Fruit fly (Drosophila melanogaster): Measurements from ENCODE around the gene ogre.

Gene ogre

DNA sequence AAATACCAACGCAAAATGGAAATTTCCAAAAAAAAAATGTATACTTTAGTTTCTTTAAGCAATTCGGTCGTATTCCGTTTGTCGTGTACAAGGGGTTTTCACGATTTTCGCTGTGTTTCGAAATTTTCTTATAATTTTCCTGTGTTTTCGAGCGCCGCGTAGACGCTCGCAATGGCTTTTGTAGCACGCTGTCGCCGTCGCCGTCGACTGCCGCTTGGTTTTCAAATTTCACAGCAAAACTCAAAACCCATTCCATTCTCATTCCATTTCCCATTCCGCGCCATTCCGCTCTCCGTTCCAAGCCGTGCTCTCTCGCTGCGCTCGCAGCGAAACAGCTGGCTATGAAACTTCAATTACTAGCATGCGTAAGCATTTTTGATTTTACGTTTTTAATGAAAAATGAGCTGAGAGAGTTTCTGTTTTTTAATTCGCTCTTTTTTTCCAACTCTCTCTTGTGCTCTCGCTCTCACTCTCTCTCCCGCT is 9.6 kb downstream of the ogre start (continued):
- TF ChIP-seq CG2120 (GFP tag; optimal IDR thresholded peaks at IDR 0.05) (peak; percentile 15), D19B (GFP tag; optimal IDR thresholded peaks at IDR 0.05) (no peak), CG17802 (tag; optimal IDR thresholded peaks at IDR 0.05) (no peak), row (GFP tag; IDR thresholded peaks at IDR 0.05) (peak; percentile 38; the same call in 2 of the 3 replicates), CG32532 (GFP tag; IDR thresholded peaks at IDR 0.05) (no peak), CG1603 (tag; optimal IDR thresholded peaks at IDR 0.05) (no peak), sens (GFP tag) (peak; percentile 90), nau (GFP tag; optimal IDR thresholded peaks at IDR 0.05) (no peak), B-H1 (GFP tag; IDR thresholded peaks at IDR 0.05) (no peak), CG12299 (tag; optimal IDR thresholded peaks at IDR 0.05) (no peak), CG10959 (GFP tag; IDR thresholded peaks at IDR 0.05) (no peak), CG11560 (tag; IDR thresholded peaks at IDR 0.05) (no peak), CG32772 (GFP tag; IDR thresholded peaks at IDR 0.05) (no peak), CG6791 (GFP tag; IDR thresholded peaks at IDR 0.05; ENCODE audit: partially characterized antibody) (0 out of 3 replicates have a peak, but pooled peaks have one; percentile 33), CG30403 (GFP tag; optimal IDR thresholded peaks at IDR 0.05) (no peak), slbo (GFP tag; IDR thresholded peaks at IDR 0.05) (peak; percentile 52; the same call in 1 of the 2 replicates), CG17328 (GFP tag; IDR thresholded peaks at IDR 0.05) (0 out of 2 replicates have a peak, but pooled peaks have one; percentile 14), CG17568 (GFP tag; optimal IDR thresholded peaks at IDR 0.05) (no peak), z (GFP tag; IDR thresholded peaks at IDR 0.05) (peak; percentile 41; the same call in 1 of the 3 replicates), Awh (GFP tag; IDR thresholded peaks at IDR 0.05) (no peak), CG15479 (GFP tag; optimal IDR thresholded peaks at IDR 0.05) (no peak), CG34376 (GFP tag; optimal IDR thresholded peaks at IDR 0.05) (peak; percentile 2), lab (GFP tag; optimal IDR thresholded peaks at IDR 0.05) (peak; percentile 3), pho (GFP tag; optimal IDR thresholded peaks at IDR 0.05) (no peak), CG9215 (GFP tag; IDR thresholded peaks at IDR 0.05) (no peak), pzg (GFP tag; optimal IDR thresholded peaks at IDR 0.05) (no peak), bigmax (GFP tag; optimal IDR thresholded peaks at IDR 0.05) (no peak), CG6854 (GFP tag; optimal IDR thresholded peaks at IDR 0.05) (no peak), slou (GFP tag; optimal IDR thresholded peaks at IDR 0.05) (no peak), CG34422 (GFP tag; IDR thresholded peaks at IDR 0.05) (no peak), so (GFP tag; IDR thresholded peaks at IDR 0.05) (peak; percentile 22; the same call in 1 of the 3 replicates), CG10209 (GFP tag; optimal IDR thresholded peaks at IDR 0.05) (peak; percentile 5), Opbp (GFP tag; IDR thresholded peaks at IDR 0.05; ENCODE audit: partially characterized antibody) (no peak), seq (GFP tag; IDR thresholded peaks at IDR 0.05) (peak; percentile 26; the same call in 1 of the 2 replicates), Myb (GFP tag; optimal IDR thresholded peaks at IDR 0.05) (no peak)

DNA sequence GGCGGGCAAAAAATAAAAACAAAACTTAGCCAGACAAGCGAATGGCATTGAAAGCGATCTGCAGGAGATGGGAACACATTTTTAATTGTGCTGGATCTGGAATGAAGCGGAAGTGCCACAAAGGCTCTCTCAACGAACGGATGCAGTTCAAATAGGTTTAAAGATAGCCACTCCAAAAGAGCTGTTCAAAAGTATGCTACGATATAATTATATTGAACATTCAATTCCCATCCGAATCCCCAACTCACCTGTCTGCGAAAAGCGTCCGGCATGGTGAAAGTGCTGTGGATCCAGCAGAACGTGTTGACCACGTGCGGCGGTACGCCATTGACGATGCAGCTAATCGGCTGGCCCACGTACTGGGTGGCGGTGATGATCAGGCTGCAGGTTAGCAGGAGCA is 14.2 kb downstream of the ogre start:
- no peak for TF ChIP-seq CG8290 (GFP tag; optimal IDR thresholded peaks at IDR 0.05)
- TF ChIP-seq CG8290 (tag; optimal IDR thresholded peaks at IDR 0.05), result peak in 1 of 2 experiments; percentile 61
- TF ChIP-seq HHEX (GFP tag; optimal IDR thresholded peaks at IDR 0.05), result no peak
- peak; percentile 87 for TF ChIP-seq CG17612 (GFP tag; IDR thresholded peaks at IDR 0.05)

dm6 chrX:6976364-6976763 is 14.8 kb downstream of the ogre start:
- no peak for TF ChIP-seq Lim3 (GFP tag; IDR thresholded peaks at IDR 0.05)
- TF ChIP-seq Doc2 (GFP tag; IDR thresholded peaks at IDR 0.05), result no peak
- TF ChIP-seq z (GFP tag; IDR thresholded peaks at IDR 0.05), result no peak
- TF ChIP-seq CG6689 (GFP tag; IDR thresholded peaks at IDR 0.05), result peak; percentile 21; the same call in 1 of the 2 replicates
- TF ChIP-seq HLH3B (GFP tag; IDR thresholded peaks at IDR 0.05), result 0 out of 2 replicates have a peak, but pooled peaks have one; percentile 25
- peak; percentile 78 for TF ChIP-seq Ets65A (GFP tag)
- no peak for TF ChIP-seq Optix (GFP tag; IDR thresholded peaks at IDR 0.05)
- no peak for TF ChIP-seq CG15601 (tag; optimal IDR thresholded peaks at IDR 0.05)
- TF ChIP-seq CG4820 (GFP tag; optimal IDR thresholded peaks at IDR 0.05), result no peak
- no peak for TF ChIP-seq sim (GFP tag; IDR thresholded peaks at IDR 0.05)
- TF ChIP-seq E2f2 (GFP tag; IDR thresholded peaks at IDR 0.05), result no peak
- TF ChIP-seq CG13424 (tag; optimal IDR thresholded peaks at IDR 0.05), result no peak
- TF ChIP-seq lmd (GFP tag; IDR thresholded peaks at IDR 0.05), result no peak
- no peak for TF ChIP-seq Dref (GFP tag; IDR thresholded peaks at IDR 0.05)
- TF ChIP-seq CG18764 (GFP tag; optimal IDR thresholded peaks at IDR 0.05), result no peak

Measured in whole organism, embryonic.